Comparison of ENCODE assay signal across 5 worm cellular contexts in genomic region chrII:5701485-5701884, ce11.
TF ChIP-seq lines count a peak whose summit lies in the region.

No protein-coding gene starts in this region.

TF ChIP-seq in whole organism, L1 larva, 84 proteins besides CTCF, POLR2A, EP300 and RAD21 (continued from another document and continues in another):
- peak in 1 of 2 experiments; percentile 73 for TF ChIP-seq mdl-1 (tag; optimal IDR thresholded peaks at IDR 0.05; lab: Kevin White, UChicago)
- peak; percentile 71 for TF ChIP-seq lin-14 (GFP tag; optimal IDR thresholded peaks at IDR 0.05; lab: Kevin White, UChicago)
- no peak for TF ChIP-seq nhr-84 (tag; optimal IDR thresholded peaks at IDR 0.05; lab: Kevin White, UChicago)
- peak in 1 of 6 experiments; percentile 35 for TF ChIP-seq elt-3 (tag; optimal IDR thresholded peaks at IDR 0.05; lab: Kevin White, UChicago)
- TF ChIP-seq nhr-85 (tag; lab: Kevin White, UChicago), result peak; percentile 91
- TF ChIP-seq ceh-88 (GFP tag; IDR thresholded peaks at IDR 0.05; lab: Robert Waterston, UW), result no peak
- TF ChIP-seq sup-37 (GFP tag; optimal IDR thresholded peaks at IDR 0.05; lab: Kevin White, UChicago), result peak; percentile 54
- TF ChIP-seq fkh-8 (tag; optimal IDR thresholded peaks at IDR 0.05; lab: Kevin White, UChicago), result no peak
- TF ChIP-seq rnt-1 (tag; optimal IDR thresholded peaks at IDR 0.05; lab: Kevin White, UChicago), result peak; percentile 93
- peak; percentile 71 for TF ChIP-seq dsc-1 (tag; optimal IDR thresholded peaks at IDR 0.05; lab: Kevin White, UChicago)
- peak; percentile 87 for TF ChIP-seq nhr-90 (tag; optimal IDR thresholded peaks at IDR 0.05; lab: Kevin White, UChicago; ENCODE audit: poor library complexity)
- peak; percentile 51 for TF ChIP-seq mep-1 (tag; optimal IDR thresholded peaks at IDR 0.05; lab: Kevin White, UChicago)
- peak; percentile 25 for TF ChIP-seq C04F5.9 (tag; optimal IDR thresholded peaks at IDR 0.05; lab: Kevin White, UChicago)
- peak; percentile 36 for TF ChIP-seq lin-15B (tag; optimal IDR thresholded peaks at IDR 0.05; lab: Kevin White, UChicago)
- TF ChIP-seq nhr-77 (tag; optimal IDR thresholded peaks at IDR 0.05; lab: Kevin White, UChicago), result peak; percentile 60
- TF ChIP-seq F16B12.6 (tag; optimal IDR thresholded peaks at IDR 0.05; lab: Kevin White, UChicago), result peak; percentile 12
- peak; percentile 34 for TF ChIP-seq skn-1 (tag; optimal IDR thresholded peaks at IDR 0.05; lab: Kevin White, UChicago)
- no peak for TF ChIP-seq ets-5 (GFP tag; IDR thresholded peaks at IDR 0.05; lab: Robert Waterston, UW)
- TF ChIP-seq zag-1 (tag; optimal IDR thresholded peaks at IDR 0.05; lab: Kevin White, UChicago), result no peak
- no peak for TF ChIP-seq unc-30 (tag; optimal IDR thresholded peaks at IDR 0.05; lab: Kevin White, UChicago)
- peak; percentile 21 for TF ChIP-seq C16A3.4 (tag; optimal IDR thresholded peaks at IDR 0.05; lab: Kevin White, UChicago)
- TF ChIP-seq sox-4 (tag; optimal IDR thresholded peaks at IDR 0.05; lab: Kevin White, UChicago), result no peak
- TF ChIP-seq ces-1 (GFP tag; optimal IDR thresholded peaks at IDR 0.05; lab: Kevin White, UChicago), result no peak
- no peak for TF ChIP-seq aha-1 (tag; optimal IDR thresholded peaks at IDR 0.05; lab: Kevin White, UChicago)
- no peak for TF ChIP-seq tlp-1 (tag; optimal IDR thresholded peaks at IDR 0.05; lab: Kevin White, UChicago)
- TF ChIP-seq jun-1 (tag; optimal IDR thresholded peaks at IDR 0.05; lab: Kevin White, UChicago), result peak; percentile 9
- TF ChIP-seq mab-9 (GFP tag; IDR thresholded peaks at IDR 0.05; lab: Robert Waterston, UW), result peak; percentile 35; the same call in 1 of the 2 replicates

TF ChIP-seq in whole organism, L2 larva, 48 proteins besides CTCF, POLR2A, EP300 and RAD21 (continued from another document):
- TF ChIP-seq F13H6.1 (tag; optimal IDR thresholded peaks at IDR 0.05; lab: Kevin White, UChicago) (peak; percentile 60), lsy-2 (tag; optimal IDR thresholded peaks at IDR 0.05; lab: Kevin White, UChicago) (peak; percentile 57 to 72), nhr-21 (tag; optimal IDR thresholded peaks at IDR 0.05; lab: Kevin White, UChicago) (peak; percentile 82), ama-1 (optimal IDR thresholded peaks at IDR 0.05; lab: Kevin White, UChicago) (peak; percentile 91), mdl-1 (tag; optimal IDR thresholded peaks at IDR 0.05; lab: Kevin White, UChicago) (peak; percentile 66 to 77), snpc-4 (tag; optimal IDR thresholded peaks at IDR 0.05; lab: Kevin White, UChicago) (peak; percentile 98), sma-3 (GFP tag; optimal IDR thresholded peaks at IDR 0.05; lab: Kevin White, UChicago) (peak; percentile 81), C34F6.9 (tag; optimal IDR thresholded peaks at IDR 0.05; lab: Kevin White, UChicago) (peak; percentile 42), sma-9 (GFP tag; optimal IDR thresholded peaks at IDR 0.05; lab: Kevin White, UChicago) (peak; percentile 88), sma-9 (tag; optimal IDR thresholded peaks at IDR 0.05; lab: Kevin White, UChicago) (no peak), blmp-1 (tag; optimal IDR thresholded peaks at IDR 0.05; lab: Kevin White, UChicago; ENCODE audit: insufficient read depth) (no peak)

TF ChIP-seq in whole organism, L3 larva, 47 proteins besides CTCF, POLR2A, EP300 and RAD21 (continued from another document):
- TF ChIP-seq nhr-76 (tag; optimal IDR thresholded peaks at IDR 0.05; lab: Kevin White, UChicago), result no peak
- no peak for TF ChIP-seq fkh-2 (tag; optimal IDR thresholded peaks at IDR 0.05; lab: Kevin White, UChicago)
- TF ChIP-seq mml-1 (tag; optimal IDR thresholded peaks at IDR 0.05; lab: Kevin White, UChicago), result no peak
- TF ChIP-seq egl-5 (tag; optimal IDR thresholded peaks at IDR 0.05; lab: Kevin White, UChicago), result no peak
- TF ChIP-seq egl-27 (tag; optimal IDR thresholded peaks at IDR 0.05; lab: Kevin White, UChicago), result no peak
- no peak for TF ChIP-seq sea-2 (GFP tag; optimal IDR thresholded peaks at IDR 0.05; lab: Kevin White, UChicago)
- peak; percentile 59 for TF ChIP-seq nhr-25 (tag; optimal IDR thresholded peaks at IDR 0.05; lab: Kevin White, UChicago)
- no peak for TF ChIP-seq jun-1 (tag; optimal IDR thresholded peaks at IDR 0.05; lab: Kevin White, UChicago)
- no peak for TF ChIP-seq ztf-11 (tag; optimal IDR thresholded peaks at IDR 0.05; lab: Kevin White, UChicago)
- peak; percentile 50 for TF ChIP-seq R02D3.7 (tag; optimal IDR thresholded peaks at IDR 0.05; lab: Kevin White, UChicago)
- no peak for TF ChIP-seq nhr-28 (tag; optimal IDR thresholded peaks at IDR 0.05; lab: Kevin White, UChicago)
- TF ChIP-seq aly-2 (tag; optimal IDR thresholded peaks at IDR 0.05; lab: Kevin White, UChicago), result peak; percentile 81
- TF ChIP-seq fkh-10 (GFP tag; optimal IDR thresholded peaks at IDR 0.05; lab: Kevin White, UChicago), result no peak
- peak; percentile 10 for TF ChIP-seq lin-39 (tag; optimal IDR thresholded peaks at IDR 0.05; lab: Kevin White, UChicago)
- peak; percentile 41 for TF ChIP-seq nhr-77 (tag; optimal IDR thresholded peaks at IDR 0.05; lab: Kevin White, UChicago)
- peak; percentile 0 for TF ChIP-seq lsy-12 (tag; optimal IDR thresholded peaks at IDR 0.05; lab: Kevin White, UChicago)
- TF ChIP-seq tbx-2 (tag; optimal IDR thresholded peaks at IDR 0.05; lab: Kevin White, UChicago), result peak; percentile 38
- no peak for TF ChIP-seq fos-1 (tag; optimal IDR thresholded peaks at IDR 0.05; lab: Kevin White, UChicago)
- no peak for TF ChIP-seq ceh-16 (tag; optimal IDR thresholded peaks at IDR 0.05; lab: Kevin White, UChicago)
- TF ChIP-seq nhr-237 (tag; optimal IDR thresholded peaks at IDR 0.05; lab: Kevin White, UChicago), result no peak
- no peak for TF ChIP-seq ceh-9 (tag; optimal IDR thresholded peaks at IDR 0.05; lab: Kevin White, UChicago)
- no peak for TF ChIP-seq unc-39 (tag; optimal IDR thresholded peaks at IDR 0.05; lab: Kevin White, UChicago)
- peak; percentile 39 for TF ChIP-seq hmg-11 (tag; optimal IDR thresholded peaks at IDR 0.05; lab: Kevin White, UChicago)
- peak; percentile 71 for TF ChIP-seq elt-2 (tag; optimal IDR thresholded peaks at IDR 0.05; lab: Kevin White, UChicago)
- TF ChIP-seq eor-1 (tag; optimal IDR thresholded peaks at IDR 0.05; lab: Kevin White, UChicago), result no peak
- no peak for TF ChIP-seq nhr-67 (tag; optimal IDR thresholded peaks at IDR 0.05; lab: Kevin White, UChicago)
- TF ChIP-seq ceh-28 (tag; optimal IDR thresholded peaks at IDR 0.05; lab: Kevin White, UChicago), result peak; percentile 14
- peak; percentile 99 for TF ChIP-seq snpc-4 (tag; optimal IDR thresholded peaks at IDR 0.05; lab: Kevin White, UChicago)
- no peak for TF ChIP-seq elt-3 (tag; optimal IDR thresholded peaks at IDR 0.05; lab: Kevin White, UChicago)
- TF ChIP-seq daf-12 (tag; optimal IDR thresholded peaks at IDR 0.05; lab: Kevin White, UChicago), result no peak
- no peak for TF ChIP-seq mdl-1 (tag; optimal IDR thresholded peaks at IDR 0.05; lab: Kevin White, UChicago)
- TF ChIP-seq pha-4 (tag; optimal IDR thresholded peaks at IDR 0.05; lab: Kevin White, UChicago), result peak; percentile 42
- no peak for TF ChIP-seq nhr-11 (tag; optimal IDR thresholded peaks at IDR 0.05; lab: Kevin White, UChicago)
- TF ChIP-seq nfya-1 (tag; optimal IDR thresholded peaks at IDR 0.05; lab: Kevin White, UChicago; ENCODE audit: insufficient read depth), result peak; percentile 78
- TF ChIP-seq unc-62 (GFP tag; optimal IDR thresholded peaks at IDR 0.05; lab: Kevin White, UChicago), result no peak

TF ChIP-seq in whole organism, L4 larva, 104 proteins besides CTCF, POLR2A, EP300 and RAD21 (continued from another document and continues in another):
- TF ChIP-seq lin-1 (GFP tag; IDR thresholded peaks at IDR 0.05; lab: Robert Waterston, UW) (0 out of 2 replicates have a peak, but pooled peaks have one; percentile 16), hmg-1.1 (GFP tag; IDR thresholded peaks at IDR 0.05; lab: Robert Waterston, UW) (peak; percentile 44; the same call in 1 of the 2 replicates), jun-1 (tag; optimal IDR thresholded peaks at IDR 0.05; lab: Kevin White, UChicago) (peak; percentile 30), mxl-2 (GFP tag; conservative IDR thresholded peaks at IDR 0.05; lab: Robert Waterston, UW) (no peak), dpl-1 (GFP tag; optimal IDR thresholded peaks at IDR 0.05; lab: Kevin White, UChicago) (peak; percentile 31), lin-38 (GFP tag; IDR thresholded peaks at IDR 0.05; lab: Robert Waterston, UW) (peak; percentile 57), skn-1 (tag; optimal IDR thresholded peaks at IDR 0.05; lab: Kevin White, UChicago) (no peak), lin-39 (tag; optimal IDR thresholded peaks at IDR 0.05; lab: Kevin White, UChicago) (no peak), ceh-44 (GFP tag; IDR thresholded peaks at IDR 0.05; lab: Robert Waterston, UW) (peak; percentile 93), zfp-3 (GFP tag; conservative IDR thresholded peaks at IDR 0.05; lab: Robert Waterston, UW) (no peak), snpc-4 (tag; optimal IDR thresholded peaks at IDR 0.05; lab: Kevin White, UChicago) (peak; percentile 94), daf-8 (GFP tag; IDR thresholded peaks at IDR 0.05; lab: Robert Waterston, UW) (no peak), hif-1 (tag; optimal IDR thresholded peaks at IDR 0.05; lab: Kevin White, UChicago) (no peak), zag-1 (tag; optimal IDR thresholded peaks at IDR 0.05; lab: Kevin White, UChicago) (no peak), daf-16 (GFP tag; optimal IDR thresholded peaks at IDR 0.05; lab: Kevin White, UChicago) (no peak), daf-16 (tag; optimal IDR thresholded peaks at IDR 0.05; lab: Kevin White, UChicago) (peak; percentile 60), tra-1 (GFP tag; IDR thresholded peaks at IDR 0.05; lab: Robert Waterston, UW) (no peak), dve-1 (tag; optimal IDR thresholded peaks at IDR 0.05; lab: Kevin White, UChicago; ENCODE audit: insufficient read depth) (peak; percentile 87), dmd-6 (GFP tag; IDR thresholded peaks at IDR 0.05; lab: Robert Waterston, UW) (peak; percentile 43), R02D3.7 (tag; optimal IDR thresholded peaks at IDR 0.05; lab: Kevin White, UChicago) (no peak), mdl-1 (tag; optimal IDR thresholded peaks at IDR 0.05; lab: Kevin White, UChicago) (peak; percentile 59 to 75), ceh-62 (tag; optimal IDR thresholded peaks at IDR 0.05; lab: Kevin White, UChicago) (no peak), nhr-111 (GFP tag; optimal IDR thresholded peaks at IDR 0.05; lab: Kevin White, UChicago) (peak; percentile 39), ctbp-1 (GFP tag; IDR thresholded peaks at IDR 0.05; lab: Robert Waterston, UW) (0 out of 2 replicates have a peak, but pooled peaks have one; percentile 53), vab-7 (GFP tag; IDR thresholded peaks at IDR 0.05; lab: Robert Waterston, UW) (no peak), aha-1 (tag; lab: Kevin White, UChicago) (peak; percentile 26), duxl-1 (tag; optimal IDR thresholded peaks at IDR 0.05; lab: Kevin White, UChicago; ENCODE audit: poor library complexity) (peak; percentile 76), nhr-11 (tag; optimal IDR thresholded peaks at IDR 0.05; lab: Kevin White, UChicago) (peak; percentile 0), lin-15B (tag; optimal IDR thresholded peaks at IDR 0.05; lab: Kevin White, UChicago) (peak; percentile 19), F44E2.7 (GFP tag; IDR thresholded peaks at IDR 0.05; lab: Robert Waterston, UW) (no peak), sdz-12 (GFP tag; optimal IDR thresholded peaks at IDR 0.05; lab: Kevin White, UChicago) (no peak), rbr-2 (tag; optimal IDR thresholded peaks at IDR 0.05; lab: Kevin White, UChicago) (peak; percentile 59), snpc-1.2 (GFP tag; IDR thresholded peaks at IDR 0.05; lab: Robert Waterston, UW) (no peak; the same call in 1 of the 2 replicates), php-3 (GFP tag; IDR thresholded peaks at IDR 0.05; lab: Robert Waterston, UW) (peak; percentile 45; the same call in 1 of the 2 replicates), mep-1 (tag; optimal IDR thresholded peaks at IDR 0.05; lab: Kevin White, UChicago) (peak; percentile 56)

TF ChIP-seq in whole organism, young adult, 124 proteins besides CTCF, POLR2A, EP300 and RAD21 (continued from another document and continues in another):
- TF ChIP-seq madf-10 (tag; optimal IDR thresholded peaks at IDR 0.05; lab: Kevin White, UChicago), result no peak
- TF ChIP-seq ceh-27 (GFP tag; optimal IDR thresholded peaks at IDR 0.05; lab: Kevin White, UChicago), result peak; percentile 9
- TF ChIP-seq gei-17 (GFP tag; optimal IDR thresholded peaks at IDR 0.05; lab: Kevin White, UChicago), result no peak
- no peak for TF ChIP-seq ztf-6 (GFP tag; IDR thresholded peaks at IDR 0.05; lab: Robert Waterston, UW)
- TF ChIP-seq Y53G8AR.9 (GFP tag; conservative IDR thresholded peaks at IDR 0.05; lab: Robert Waterston, UW), result peak; percentile 72; the same call in 1 of the 2 replicates
- TF ChIP-seq Y95B8A.8 (GFP tag; IDR thresholded peaks at IDR 0.05; lab: Robert Waterston, UW), result no peak
- TF ChIP-seq B0336.3 (GFP tag; IDR thresholded peaks at IDR 0.05; lab: Robert Waterston, UW), result peak; percentile 60; the same call in 1 of the 2 replicates
- TF ChIP-seq ZK185.1 (tag; optimal IDR thresholded peaks at IDR 0.05; lab: Kevin White, UChicago; ENCODE audit: poor library complexity, severe bottlenecking), result peak; percentile 10
- no peak for TF ChIP-seq athp-1 (tag; optimal IDR thresholded peaks at IDR 0.05; lab: Kevin White, UChicago)
- TF ChIP-seq snpc-1.3 (tag; optimal IDR thresholded peaks at IDR 0.05; lab: Kevin White, UChicago; ENCODE audit: insufficient read depth), result peak; percentile 78
- TF ChIP-seq bed-2 (GFP tag; IDR thresholded peaks at IDR 0.05; lab: Robert Waterston, UW), result no peak
- TF ChIP-seq ceh-58 (GFP tag; IDR thresholded peaks at IDR 0.05; lab: Robert Waterston, UW), result no peak
- peak; percentile 78 for TF ChIP-seq tbp1 (GFP tag; optimal IDR thresholded peaks at IDR 0.05; lab: Kevin White, UChicago)
- TF ChIP-seq nhr-179 (tag; optimal IDR thresholded peaks at IDR 0.05; lab: Kevin White, UChicago), result no peak
- no peak for TF ChIP-seq rpc-1 (optimal IDR thresholded peaks at IDR 0.05; lab: Kevin White, UChicago)
- TF ChIP-seq rpc-1 (tag; optimal IDR thresholded peaks at IDR 0.05; lab: Kevin White, UChicago), result peak; percentile 4
- no peak for TF ChIP-seq Y67H2A.10 (GFP tag; conservative IDR thresholded peaks at IDR 0.05; lab: Robert Waterston, UW)
- TF ChIP-seq rcor-1 (GFP tag; IDR thresholded peaks at IDR 0.05; lab: Robert Waterston, UW), result peak; percentile 48; the same call in 1 of the 2 replicates
- TF ChIP-seq ceh-40 (GFP tag; IDR thresholded peaks at IDR 0.05; lab: Robert Waterston, UW), result no peak
- peak; percentile 68 for TF ChIP-seq dox-1 (GFP tag; IDR thresholded peaks at IDR 0.05; lab: Robert Waterston, UW)
- no peak for TF ChIP-seq unc-130 (GFP tag; optimal IDR thresholded peaks at IDR 0.05; lab: Kevin White, UChicago)
- TF ChIP-seq lin-40 (tag; optimal IDR thresholded peaks at IDR 0.05; lab: Kevin White, UChicago), result peak; percentile 49
- no peak for TF ChIP-seq egl-44 (GFP tag; IDR thresholded peaks at IDR 0.05; lab: Robert Waterston, UW)
- TF ChIP-seq pha-4 (tag; optimal IDR thresholded peaks at IDR 0.05; lab: Kevin White, UChicago), result no peak
- no peak for TF ChIP-seq K12H6.12 (tag; optimal IDR thresholded peaks at IDR 0.05; lab: Kevin White, UChicago)
- peak; percentile 87 for TF ChIP-seq hmg-1.2 (GFP tag; IDR thresholded peaks at IDR 0.05; lab: Robert Waterston, UW)
- TF ChIP-seq sptf-2 (GFP tag; optimal IDR thresholded peaks at IDR 0.05; lab: Kevin White, UChicago), result no peak
- 0 out of 2 replicates have a peak, but pooled peaks have one; percentile 13 for TF ChIP-seq madf-3 (GFP tag; IDR thresholded peaks at IDR 0.05; lab: Robert Waterston, UW)
- peak; percentile 66 for TF ChIP-seq hmg-20 (GFP tag; IDR thresholded peaks at IDR 0.05; lab: Robert Waterston, UW)
- TF ChIP-seq T07F8.4 (tag; optimal IDR thresholded peaks at IDR 0.05; lab: Kevin White, UChicago), result no peak
- no peak for TF ChIP-seq cebp-1 (GFP tag; IDR thresholded peaks at IDR 0.05; lab: Robert Waterston, UW)
- TF ChIP-seq cebp-1 (tag; optimal IDR thresholded peaks at IDR 0.05; lab: Kevin White, UChicago), result peak; percentile 50
- no peak for TF ChIP-seq F37B4.10 (GFP tag; IDR thresholded peaks at IDR 0.05; lab: Robert Waterston, UW)
- peak; percentile 23 for TF ChIP-seq lin-54 (GFP tag; optimal IDR thresholded peaks at IDR 0.05; lab: Kevin White, UChicago)
- TF ChIP-seq Y79H2A.3 (GFP tag; conservative IDR thresholded peaks at IDR 0.05; lab: Robert Waterston, UW), result no peak
- no peak for TF ChIP-seq fkh-3 (tag; optimal IDR thresholded peaks at IDR 0.05; lab: Kevin White, UChicago)
- peak; percentile 88 for TF ChIP-seq lsy-27 (tag; optimal IDR thresholded peaks at IDR 0.05; lab: Kevin White, UChicago; ENCODE audit: borderline replicate concordance, insufficient read depth)
- TF ChIP-seq egrh-3 (GFP tag; IDR thresholded peaks at IDR 0.05; lab: Robert Waterston, UW), result no peak
- no peak for TF ChIP-seq die-1 (tag; optimal IDR thresholded peaks at IDR 0.05; lab: Kevin White, UChicago)
- TF ChIP-seq ceh-91 (GFP tag; IDR thresholded peaks at IDR 0.05; lab: Robert Waterston, UW), result no peak
